Worm (Caenorhabditis elegans): ENCODE results near the gene acr-17.
A peak's percentile ranks its signal among the peaks of the same experiment; 100 is the strongest.
"Not testable (repeated sequence)": the region's sequence is repeated elsewhere in the genome, so short reads cannot be mapped to it uniquely, and the experiment has no call there.

The acr-17 gene

DNA sequence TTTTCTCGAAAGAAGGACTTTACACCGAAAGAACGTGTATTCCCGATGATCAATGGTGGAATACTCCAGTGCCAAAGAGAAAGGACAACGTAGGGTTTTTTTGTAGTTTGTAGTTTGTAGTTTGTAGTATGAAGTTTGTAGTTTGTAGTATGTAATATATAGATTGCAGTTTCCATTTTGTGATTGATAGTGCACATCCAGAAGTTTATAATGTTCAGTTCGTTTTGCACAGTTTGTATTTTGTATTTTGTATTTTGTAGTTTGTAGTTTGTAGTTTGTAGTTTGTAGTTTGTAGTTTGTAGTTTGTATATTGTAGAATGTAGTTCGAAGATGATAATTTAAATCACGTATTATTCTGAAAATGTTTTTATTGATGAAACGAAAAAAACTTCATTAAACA lies 9.0 kb downstream of the acr-17 start:
- no peak for TF ChIP-seq ceh-28 (tag; optimal IDR thresholded peaks at IDR 0.05)
- TF ChIP-seq ama-1 (optimal IDR thresholded peaks at IDR 0.05): no peak
- no peak for TF ChIP-seq nhr-11 (tag; optimal IDR thresholded peaks at IDR 0.05)
- no peak for TF ChIP-seq nhr-43 (tag; optimal IDR thresholded peaks at IDR 0.05; ENCODE audit: poor library complexity, severe bottlenecking)
- TF ChIP-seq hmg-11 (tag; optimal IDR thresholded peaks at IDR 0.05): no peak
- TF ChIP-seq mdl-1 (tag; optimal IDR thresholded peaks at IDR 0.05): no peak
- TF ChIP-seq fos-1 (tag; optimal IDR thresholded peaks at IDR 0.05): no peak
- TF ChIP-seq pqm-1 (tag; optimal IDR thresholded peaks at IDR 0.05): no peak

DNA sequence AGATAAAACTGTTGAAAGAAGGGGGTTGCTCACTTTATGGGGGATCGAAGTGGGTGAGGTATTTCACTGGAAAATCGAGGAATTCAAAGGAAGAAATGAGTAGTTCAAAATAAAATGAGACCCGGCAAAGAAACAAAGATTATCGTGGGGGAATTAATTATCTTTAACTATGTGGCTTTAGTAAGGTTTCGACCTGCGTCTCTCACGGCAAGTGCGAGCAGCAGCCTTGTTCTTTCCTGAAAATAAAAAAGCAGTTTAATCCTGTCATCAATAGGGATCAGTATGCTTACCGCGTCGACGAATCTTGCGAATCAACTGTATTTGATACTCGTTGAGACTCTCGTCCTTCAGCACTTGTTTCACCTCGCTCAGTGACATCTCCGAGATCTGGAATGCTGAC lies 13.4 kb downstream of the acr-17 start, which contains the start of gene srh-271:
Gene srh-271, minus strand, starts transcription at position 101 of the 400 bp plus-strand sequence.
- no peak for TF ChIP-seq tbx-2 (tag; optimal IDR thresholded peaks at IDR 0.05)
- no peak for TF ChIP-seq hmg-11 (tag; optimal IDR thresholded peaks at IDR 0.05)
- no peak for TF ChIP-seq skn-1 (tag; optimal IDR thresholded peaks at IDR 0.05)
- TF ChIP-seq nhr-237 (tag; optimal IDR thresholded peaks at IDR 0.05): no peak
- no peak for TF ChIP-seq R02D3.7 (tag; optimal IDR thresholded peaks at IDR 0.05)
- TF ChIP-seq fkh-10 (GFP tag; optimal IDR thresholded peaks at IDR 0.05): no peak
- no peak for TF ChIP-seq nhr-76 (tag; optimal IDR thresholded peaks at IDR 0.05)

DNA sequence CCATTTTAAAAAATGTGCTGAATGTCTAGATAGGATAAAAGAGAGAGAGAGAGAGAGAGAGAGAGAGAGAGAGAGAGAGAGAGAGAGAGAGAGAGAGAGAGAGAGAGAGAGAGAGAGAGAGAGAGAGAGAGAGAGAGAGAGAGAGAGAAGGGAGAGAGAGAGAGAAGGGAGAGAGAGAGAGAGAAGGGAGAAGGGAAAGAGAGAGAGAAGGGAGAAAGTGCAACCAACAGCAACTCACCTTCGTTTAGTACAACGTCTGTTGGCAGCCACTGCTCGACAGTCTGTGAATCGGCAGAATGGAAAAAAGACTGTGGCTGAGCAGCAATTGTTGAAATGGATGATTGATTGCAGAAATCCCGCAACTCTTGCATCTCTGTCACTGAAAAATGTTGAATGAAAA lies 15.3 kb downstream of the acr-17 start:
- TF ChIP-seq lsy-12 (tag; optimal IDR thresholded peaks at IDR 0.05) (no peak), ztf-4 (tag; optimal IDR thresholded peaks at IDR 0.05) (no peak), R02D3.7 (tag; optimal IDR thresholded peaks at IDR 0.05) (no peak), mdl-1 (tag; optimal IDR thresholded peaks at IDR 0.05) (no peak), elt-1 (tag; optimal IDR thresholded peaks at IDR 0.05) (no peak), pha-4 (tag; optimal IDR thresholded peaks at IDR 0.05) (no peak), snpc-4 (tag; optimal IDR thresholded peaks at IDR 0.05) (no peak), nhr-25 (tag; optimal IDR thresholded peaks at IDR 0.05) (no peak), nhr-28 (tag; optimal IDR thresholded peaks at IDR 0.05) (no peak), nhr-23 (tag; optimal IDR thresholded peaks at IDR 0.05) (no peak), ZK546.5 (tag; optimal IDR thresholded peaks at IDR 0.05) (no peak)

DNA sequence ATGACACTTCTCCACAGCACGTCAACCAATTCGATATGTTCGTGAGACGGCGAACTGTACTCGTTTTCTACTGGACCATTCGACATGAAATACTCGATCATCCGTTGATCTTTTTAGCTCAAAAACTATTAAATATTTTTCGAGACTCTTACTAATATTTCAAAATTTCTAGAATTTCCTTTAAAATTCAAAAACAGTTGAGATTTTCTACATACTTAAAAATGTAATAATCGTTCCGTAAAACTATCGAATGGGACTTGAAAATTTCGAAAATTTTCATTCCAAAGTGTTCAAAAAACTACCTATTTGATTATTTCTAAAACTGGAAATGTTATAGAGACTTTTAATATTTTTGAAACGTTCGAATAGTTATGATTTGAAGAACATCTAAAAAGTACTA lies 16.9 kb downstream of the acr-17 start, which contains the start of gene sknr-1:
Gene sknr-1, minus strand, starts transcription at position 101 of the 400 bp plus-strand sequence.
- TF ChIP-seq nhr-67, lsy-12, fos-1 (tag; optimal IDR thresholded peaks at IDR 0.05): not testable (repeated sequence)

DNA sequence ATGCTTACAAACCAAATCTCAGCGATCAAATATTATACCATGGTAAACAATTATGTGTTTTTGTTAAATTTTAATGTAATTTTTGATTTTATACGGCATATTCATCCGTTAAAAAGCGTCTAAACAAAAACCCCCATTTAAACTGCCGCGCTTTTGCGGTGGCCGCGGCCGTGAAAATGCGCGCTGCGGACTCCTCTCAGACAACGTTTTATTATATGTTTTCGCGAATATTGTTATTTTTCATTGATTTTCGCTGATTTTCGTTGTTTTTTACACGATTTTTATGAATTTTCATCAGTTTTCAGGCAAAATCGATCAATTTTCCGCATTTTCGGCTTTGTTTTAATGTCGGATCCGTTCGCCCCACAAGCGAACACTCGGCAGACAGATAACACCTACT lies 30.1 kb downstream of the acr-17 start, which contains the start of gene W02H5.19:
Gene W02H5.19, plus strand, starts transcription at position 346 of the 400 bp plus-strand sequence.
- TF ChIP-seq lsy-12 (tag; optimal IDR thresholded peaks at IDR 0.05) (peak; percentile 72), nhr-12 (tag; optimal IDR thresholded peaks at IDR 0.05) (no peak), snpc-4 (tag; optimal IDR thresholded peaks at IDR 0.05) (peak; percentile 59), lin-15B (tag; optimal IDR thresholded peaks at IDR 0.05) (peak; percentile 72), zag-1 (tag; optimal IDR thresholded peaks at IDR 0.05) (no peak), fkh-10 (GFP tag; optimal IDR thresholded peaks at IDR 0.05) (no peak), lin-39 (tag; optimal IDR thresholded peaks at IDR 0.05) (peak; percentile 57), sea-2 (GFP tag; optimal IDR thresholded peaks at IDR 0.05) (no peak), ztf-4 (tag; optimal IDR thresholded peaks at IDR 0.05) (no peak), pha-4 (tag; optimal IDR thresholded peaks at IDR 0.05) (peak; percentile 69), R02D3.7 (tag; optimal IDR thresholded peaks at IDR 0.05) (peak; percentile 32), fos-1 (tag; optimal IDR thresholded peaks at IDR 0.05) (no peak), nhr-77 (tag; optimal IDR thresholded peaks at IDR 0.05) (peak; percentile 51), tbx-2 (tag; optimal IDR thresholded peaks at IDR 0.05) (no peak), nhr-67 (tag; optimal IDR thresholded peaks at IDR 0.05) (no peak), nhr-23 (tag; optimal IDR thresholded peaks at IDR 0.05) (peak; percentile 74), elt-2 (tag; optimal IDR thresholded peaks at IDR 0.05) (peak; percentile 24), ceh-28 (tag; optimal IDR thresholded peaks at IDR 0.05) (peak; percentile 6), fkh-2 (tag; optimal IDR thresholded peaks at IDR 0.05) (no peak), pqm-1 (tag; optimal IDR thresholded peaks at IDR 0.05) (peak; percentile 17), elt-3 (tag; optimal IDR thresholded peaks at IDR 0.05) (no peak), nhr-43 (tag; optimal IDR thresholded peaks at IDR 0.05; ENCODE audit: poor library complexity, severe bottlenecking) (peak; percentile 93), mml-1 (tag; optimal IDR thresholded peaks at IDR 0.05) (no peak), hmg-11 (tag; optimal IDR thresholded peaks at IDR 0.05) (peak; percentile 64), ceh-82 (tag; optimal IDR thresholded peaks at IDR 0.05) (no peak), ceh-9 (tag; optimal IDR thresholded peaks at IDR 0.05) (no peak), egl-5 (tag; optimal IDR thresholded peaks at IDR 0.05) (no peak), nhr-11 (tag; optimal IDR thresholded peaks at IDR 0.05) (no peak), aly-2 (tag; optimal IDR thresholded peaks at IDR 0.05) (no peak), jun-1 (tag; optimal IDR thresholded peaks at IDR 0.05) (no peak), ZK546.5 (tag; optimal IDR thresholded peaks at IDR 0.05) (no peak), nhr-76 (tag; optimal IDR thresholded peaks at IDR 0.05) (no peak), nhr-28 (tag; optimal IDR thresholded peaks at IDR 0.05) (no peak), nfya-1 (tag; optimal IDR thresholded peaks at IDR 0.05; ENCODE audit: insufficient read depth) (peak; percentile 77), nhr-25 (tag; optimal IDR thresholded peaks at IDR 0.05) (peak; percentile 7)

Measured in whole organism, L3 larva.